Fruit fly (Drosophila melanogaster): ENCODE data around the gene CG42724.

Gene CG42724

DNA sequence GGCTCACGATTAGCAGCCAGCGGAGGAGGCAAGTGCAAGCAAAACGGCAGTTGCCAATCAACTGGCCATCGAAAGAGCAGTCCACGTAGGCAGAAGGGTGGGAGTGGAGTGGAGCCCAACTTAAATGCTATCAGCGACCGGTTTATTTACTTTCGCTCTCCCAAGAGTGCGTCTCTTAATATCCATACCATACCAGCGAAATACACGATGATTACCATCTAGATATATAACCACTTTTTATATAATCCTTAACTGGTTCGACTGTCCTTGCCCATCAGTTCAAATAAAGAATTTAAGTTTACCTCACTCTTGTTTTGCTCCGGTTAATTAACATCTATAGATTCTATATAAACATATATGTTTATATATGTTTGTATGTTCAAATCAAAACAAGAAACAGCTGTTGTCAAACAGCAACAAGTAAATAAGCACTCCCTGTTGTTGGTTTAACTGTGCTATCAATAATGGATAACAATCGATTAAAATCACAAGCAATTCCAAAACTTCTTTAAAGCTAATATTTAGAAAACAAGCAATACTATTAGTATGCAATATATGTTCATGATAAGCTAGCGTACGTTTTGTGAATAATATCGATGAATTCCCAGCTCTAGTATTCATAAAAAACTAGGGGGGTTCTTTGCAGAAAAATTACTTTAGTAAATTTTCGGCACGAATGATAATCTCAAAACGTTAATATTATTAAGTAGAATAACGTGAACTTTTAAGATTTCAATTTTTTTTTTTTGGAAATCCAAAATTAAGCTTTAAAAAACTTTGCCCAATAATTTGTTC lies 5.6 kb upstream of the CG42724 start (continued):
- TF ChIP-seq Elba2 (GFP tag; optimal IDR thresholded peaks at IDR 0.05) (no peak), CG17359 (tag; optimal IDR thresholded peaks at IDR 0.05) (peak; percentile 35), pan (optimal IDR thresholded peaks at IDR 0.05) (no peak), pan (GFP tag; optimal IDR thresholded peaks at IDR 0.05 in 1 of 2, IDR thresholded peaks at IDR 0.05 in 1 of 2) (no peak), Sry-β (GFP tag; optimal IDR thresholded peaks at IDR 0.05) (no peak), Six4 (GFP tag; optimal IDR thresholded peaks at IDR 0.05) (peak; percentile 15), CG8765 (GFP tag; IDR thresholded peaks at IDR 0.05) (no peak), slp2 (GFP tag; optimal IDR thresholded peaks at IDR 0.05) (no peak), crc (GFP tag; optimal IDR thresholded peaks at IDR 0.05) (no peak), CG7357 (GFP tag; IDR thresholded peaks at IDR 0.05) (no peak), inv (GFP tag; IDR thresholded peaks at IDR 0.05; ENCODE audit: partially characterized antibody) (no peak), CG18599 (GFP tag; optimal IDR thresholded peaks at IDR 0.05) (peak; percentile 67), CG11456 (GFP tag; IDR thresholded peaks at IDR 0.05) (0 out of 3 replicates have a peak, but pooled peaks have one; percentile 4), gsb (GFP tag; IDR thresholded peaks at IDR 0.05) (peak; percentile 37; the same call in 1 of the 2 replicates), CTCF (GFP tag; optimal IDR thresholded peaks at IDR 0.05) (no peak), Nf-YC (tag; optimal IDR thresholded peaks at IDR 0.05) (peak; percentile 34), CG4328 (GFP tag; optimal IDR thresholded peaks at IDR 0.05) (peak; percentile 10), bsh (GFP tag; optimal IDR thresholded peaks at IDR 0.05) (peak in 1 of 2 experiments; percentile 40), CG13424 (tag; optimal IDR thresholded peaks at IDR 0.05) (peak; percentile 42), slbo (GFP tag; IDR thresholded peaks at IDR 0.05) (peak; percentile 48; the same call in 1 of the 2 replicates), CG12942 (GFP tag; optimal IDR thresholded peaks at IDR 0.05) (no peak), vvl (GFP tag; IDR thresholded peaks at IDR 0.05) (peak; percentile 59; the same call in 1 of the 2 replicates), CG13296 (GFP tag; optimal IDR thresholded peaks at IDR 0.05) (peak; percentile 72), CG8359 (GFP tag; optimal IDR thresholded peaks at IDR 0.05; ENCODE audit: borderline replicate concordance) (no peak), fu2 (GFP tag; optimal IDR thresholded peaks at IDR 0.05) (no peak), MTF-1 (GFP tag; optimal IDR thresholded peaks at IDR 0.05; ENCODE audit: borderline replicate concordance) (no peak), gem (tag; optimal IDR thresholded peaks at IDR 0.05) (peak; percentile 68), run (tag; optimal IDR thresholded peaks at IDR 0.05) (no peak), TFAM (GFP tag; optimal IDR thresholded peaks at IDR 0.05) (no peak), CG6654 (GFP tag; optimal IDR thresholded peaks at IDR 0.05) (no peak), CG10543 (GFP tag; optimal IDR thresholded peaks at IDR 0.05) (no peak), fd102C (GFP tag; optimal IDR thresholded peaks at IDR 0.05) (no peak), pros (GFP tag; optimal IDR thresholded peaks at IDR 0.05) (no peak), CG12219 (GFP tag; optimal IDR thresholded peaks at IDR 0.05) (peak; percentile 6), NC2β (GFP tag; optimal IDR thresholded peaks at IDR 0.05) (no peak), sisA (GFP tag; IDR thresholded peaks at IDR 0.05) (no peak), Side (GFP tag; optimal IDR thresholded peaks at IDR 0.05) (no peak), slou (GFP tag; optimal IDR thresholded peaks at IDR 0.05) (no peak), HLH54F (GFP tag; optimal IDR thresholded peaks at IDR 0.05) (no peak), CG13287 (GFP tag; IDR thresholded peaks at IDR 0.05; ENCODE audit: partially characterized antibody) (peak; percentile 49), Hey (tag; optimal IDR thresholded peaks at IDR 0.05) (no peak), CG15479 (GFP tag; optimal IDR thresholded peaks at IDR 0.05) (no peak), ATbp (GFP tag; optimal IDR thresholded peaks at IDR 0.05) (peak; percentile 10), Adf1 (GFP tag; IDR thresholded peaks at IDR 0.05) (peak; percentile 43), br (optimal IDR thresholded peaks at IDR 0.05) (no peak), Bteb2 (GFP tag; optimal IDR thresholded peaks at IDR 0.05) (peak; percentile 24), CG43689 (GFP tag; IDR thresholded peaks at IDR 0.05) (no peak), H15 (GFP tag; IDR thresholded peaks at IDR 0.05) (no peak), Dip3 (GFP tag; optimal IDR thresholded peaks at IDR 0.05) (no peak), CG17802 (tag; optimal IDR thresholded peaks at IDR 0.05) (no peak)
